Worm (Caenorhabditis elegans): Measurements from ENCODE around the gene C34D4.10.
A peak's percentile ranks its signal among the peaks of the same experiment; 100 is the strongest.

Gene C34D4.10

DNA sequence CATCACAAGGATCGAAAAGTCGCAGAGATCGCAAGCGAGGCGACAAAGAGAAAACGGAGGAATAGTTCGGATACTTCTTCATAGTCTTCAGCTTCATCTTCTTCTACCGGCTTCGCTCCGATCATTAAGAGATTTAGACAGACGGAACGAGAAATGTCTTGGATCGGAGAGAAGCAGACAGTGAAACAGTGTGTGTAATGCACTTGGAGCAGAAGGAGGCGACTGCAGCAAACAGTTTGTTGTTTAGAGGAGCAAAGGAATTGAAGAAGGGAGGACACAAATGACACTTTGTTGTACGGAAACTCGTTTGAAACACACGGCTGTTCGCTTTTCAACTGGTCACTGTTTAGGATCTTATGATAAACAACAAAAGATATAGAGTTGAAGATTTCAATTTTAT, 21.8 kb downstream of the C34D4.10 start:
- no peak for TF ChIP-seq lin-13 (GFP tag; optimal IDR thresholded peaks at IDR 0.05)
- peak; percentile 73 for TF ChIP-seq hlh-11 (tag; optimal IDR thresholded peaks at IDR 0.05)
- peak; percentile 8 for TF ChIP-seq nhr-28 (tag; optimal IDR thresholded peaks at IDR 0.05)
- TF ChIP-seq ceh-32 (tag; optimal IDR thresholded peaks at IDR 0.05; ENCODE audit: poor library complexity) = no peak
- peak; percentile 55 for TF ChIP-seq mes-2 (tag; optimal IDR thresholded peaks at IDR 0.05; ENCODE audit: poor library complexity, severe bottlenecking)
- TF ChIP-seq vab-7 (GFP tag; IDR thresholded peaks at IDR 0.05) = no peak
- no peak for TF ChIP-seq attf-4 (tag; optimal IDR thresholded peaks at IDR 0.05)
- TF ChIP-seq ceh-82 (tag; optimal IDR thresholded peaks at IDR 0.05) = no peak
- TF ChIP-seq unc-62 (GFP tag; optimal IDR thresholded peaks at IDR 0.05 in 1 of 2) = peak in 1 of 2 experiments; percentile 38
- no peak for TF ChIP-seq unc-62 (tag; optimal IDR thresholded peaks at IDR 0.05)
- TF ChIP-seq daf-16 (GFP tag; optimal IDR thresholded peaks at IDR 0.05) = peak in 1 of 2 experiments; percentile 90
- peak; percentile 58 for TF ChIP-seq daf-16 (tag; optimal IDR thresholded peaks at IDR 0.05)
- TF ChIP-seq ztf-7 (tag; optimal IDR thresholded peaks at IDR 0.05) = no peak
- no peak for TF ChIP-seq zip-2 (tag; optimal IDR thresholded peaks at IDR 0.05)
- TF ChIP-seq dmd-9 (GFP tag; IDR thresholded peaks at IDR 0.05) = no peak
- TF ChIP-seq lin-1 (GFP tag; IDR thresholded peaks at IDR 0.05) = no peak
- no peak for TF ChIP-seq D1046.2 (GFP tag; IDR thresholded peaks at IDR 0.05)
- peak; percentile 37 for TF ChIP-seq nhr-11 (tag; optimal IDR thresholded peaks at IDR 0.05)
- no peak for TF ChIP-seq zip-11 (GFP tag; IDR thresholded peaks at IDR 0.05)
- TF ChIP-seq R02D3.7 (tag; optimal IDR thresholded peaks at IDR 0.05) = no peak
- no peak for TF ChIP-seq sdz-12 (GFP tag; optimal IDR thresholded peaks at IDR 0.05)
- no peak for TF ChIP-seq lin-39 (tag; optimal IDR thresholded peaks at IDR 0.05)
- TF ChIP-seq Y5F2A.4 (GFP tag; optimal IDR thresholded peaks at IDR 0.05) = no peak
- TF ChIP-seq mxl-2 (GFP tag; conservative IDR thresholded peaks at IDR 0.05) = no peak
- TF ChIP-seq tra-1 (GFP tag; IDR thresholded peaks at IDR 0.05) = 0 out of 2 replicates have a peak, but pooled peaks have one; percentile 17
- no peak for TF ChIP-seq jun-1 (tag; optimal IDR thresholded peaks at IDR 0.05)
- TF ChIP-seq pha-4 (GFP tag; IDR thresholded peaks at IDR 0.05) = no peak
- TF ChIP-seq pha-4 (tag; optimal IDR thresholded peaks at IDR 0.05) = peak; percentile 10
- no peak for TF ChIP-seq mep-1 (tag; optimal IDR thresholded peaks at IDR 0.05)
- TF ChIP-seq madf-9 (GFP tag; conservative IDR thresholded peaks at IDR 0.05) = no peak
- no peak for TF ChIP-seq ceh-20 (GFP tag; IDR thresholded peaks at IDR 0.05)
- no peak for TF ChIP-seq ztf-11 (tag; optimal IDR thresholded peaks at IDR 0.05)
- peak; percentile 31; the same call in 1 of the 2 replicates for TF ChIP-seq hmg-1.1 (GFP tag; IDR thresholded peaks at IDR 0.05)
- no peak for TF ChIP-seq ces-1 (GFP tag; optimal IDR thresholded peaks at IDR 0.05)
- no peak for TF ChIP-seq F10B5.3 (tag; optimal IDR thresholded peaks at IDR 0.05)
- TF ChIP-seq mxl-3 (GFP tag; optimal IDR thresholded peaks at IDR 0.05) = no peak
- no peak for TF ChIP-seq ceh-28 (tag; optimal IDR thresholded peaks at IDR 0.05)
- TF ChIP-seq nhr-76 (tag; optimal IDR thresholded peaks at IDR 0.05) = no peak
- TF ChIP-seq snpc-4 (tag; optimal IDR thresholded peaks at IDR 0.05) = no peak
- peak in 1 of 2 experiments; percentile 34 for TF ChIP-seq lsy-2 (tag; optimal IDR thresholded peaks at IDR 0.05)
- no peak for TF ChIP-seq ceh-62 (tag; optimal IDR thresholded peaks at IDR 0.05)
- no peak for TF ChIP-seq gei-8 (GFP tag; optimal IDR thresholded peaks at IDR 0.05)
- TF ChIP-seq Y75B8A.6 (GFP tag; IDR thresholded peaks at IDR 0.05) = no peak
- TF ChIP-seq nhr-237 (tag; optimal IDR thresholded peaks at IDR 0.05) = no peak
- TF ChIP-seq rbr-2 (tag; optimal IDR thresholded peaks at IDR 0.05) = no peak
- TF ChIP-seq duxl-1 (tag; optimal IDR thresholded peaks at IDR 0.05; ENCODE audit: poor library complexity) = no peak
- TF ChIP-seq Y48G9A.11 (GFP tag; IDR thresholded peaks at IDR 0.05) = no peak
- TF ChIP-seq zag-1 (tag; optimal IDR thresholded peaks at IDR 0.05) = no peak
- TF ChIP-seq lin-38 (GFP tag; IDR thresholded peaks at IDR 0.05) = no peak
- no peak for TF ChIP-seq php-3 (GFP tag; IDR thresholded peaks at IDR 0.05)
- peak; percentile 20; the same call in 1 of the 2 replicates for TF ChIP-seq dmd-6 (GFP tag; IDR thresholded peaks at IDR 0.05)

Data from whole organism, L4 larva.